Fruit fly (Drosophila melanogaster): ENCODE measurements around the gene Noc1.

The Noc1 gene

DNA sequence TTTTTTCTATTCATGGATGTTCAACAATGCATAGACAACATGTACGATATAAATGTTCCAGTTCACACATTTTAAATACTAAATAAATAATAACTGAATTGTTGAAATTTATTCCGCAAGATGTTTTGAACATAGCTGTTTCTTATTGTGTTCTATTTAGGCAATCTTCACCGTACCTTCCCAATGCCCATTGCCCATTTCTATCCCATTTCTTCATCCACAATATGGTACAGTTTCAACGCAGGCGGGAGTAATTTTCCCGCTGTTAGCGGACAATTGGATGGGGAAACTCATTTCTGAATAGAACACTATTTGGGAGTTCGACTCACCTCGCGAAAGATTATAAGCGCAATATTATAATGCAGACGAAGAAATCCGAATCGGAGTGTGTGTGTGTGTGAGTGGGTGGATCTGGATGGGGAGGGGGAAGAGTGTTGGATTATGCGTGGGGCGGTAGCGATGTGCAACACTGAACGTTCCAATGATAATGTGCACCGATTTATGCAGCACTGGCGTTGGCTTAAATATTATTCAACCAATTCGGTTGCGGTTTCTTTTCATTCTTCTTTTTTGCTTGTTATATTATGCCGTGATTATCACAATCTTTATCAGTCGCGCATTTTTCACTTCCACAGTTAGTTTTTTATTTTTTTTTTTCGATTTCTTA is 17.5 kb downstream of the Noc1 start (continued):
- TF ChIP-seq CG3163 (GFP tag; optimal IDR thresholded peaks at IDR 0.05) (peak; percentile 43), sob (GFP tag; IDR thresholded peaks at IDR 0.05) (peak; percentile 78), unpg (GFP tag; optimal IDR thresholded peaks at IDR 0.05) (peak; percentile 35), grn (GFP tag; optimal IDR thresholded peaks at IDR 0.05) (no peak), Ets65A (GFP tag) (peak; percentile 68), chm (GFP tag; IDR thresholded peaks at IDR 0.05) (peak; percentile 84), NfI (GFP tag; optimal IDR thresholded peaks at IDR 0.05) (peak; percentile 62), D19A (tag; optimal IDR thresholded peaks at IDR 0.05) (no peak), Optix (GFP tag; IDR thresholded peaks at IDR 0.05) (no peak), CG17186 (GFP tag; optimal IDR thresholded peaks at IDR 0.05) (peak; percentile 27), CG32772 (GFP tag; IDR thresholded peaks at IDR 0.05) (no peak), CG12942 (GFP tag; optimal IDR thresholded peaks at IDR 0.05) (peak; percentile 39), klu (GFP tag; IDR thresholded peaks at IDR 0.05) (0 out of 2 replicates have a peak, but pooled peaks have one; percentile 40), dan (GFP tag; IDR thresholded peaks at IDR 0.05) (no peak), sc (optimal IDR thresholded peaks at IDR 0.05) (no peak), sc (GFP tag; optimal IDR thresholded peaks at IDR 0.05) (no peak), CG10366 (GFP tag; IDR thresholded peaks at IDR 0.05) (no peak), trem (tag; optimal IDR thresholded peaks at IDR 0.05) (peak; percentile 32), CG9797 (GFP tag; optimal IDR thresholded peaks at IDR 0.05) (no peak), phol (tag; optimal IDR thresholded peaks at IDR 0.05) (no peak), wek (GFP tag; optimal IDR thresholded peaks at IDR 0.05) (no peak), HLHmδ (GFP tag; optimal IDR thresholded peaks at IDR 0.05) (peak; percentile 33), CG14014 (GFP tag; IDR thresholded peaks at IDR 0.05) (0 out of 2 replicates have a peak, but pooled peaks have one; percentile 8), Trl (optimal IDR thresholded peaks at IDR 0.05) (no peak), Trl (GFP tag; optimal IDR thresholded peaks at IDR 0.05) (peak; percentile 68), CG17385 (GFP tag; optimal IDR thresholded peaks at IDR 0.05) (peak; percentile 55), CG31365 (tag; optimal IDR thresholded peaks at IDR 0.05) (no peak), cwo (GFP tag; optimal IDR thresholded peaks at IDR 0.05) (peak; percentile 54), CG1529 (GFP tag; optimal IDR thresholded peaks at IDR 0.05) (peak; percentile 3), GATAe (GFP tag; conservative IDR thresholded peaks at IDR 0.05) (no peak), crol (GFP tag; IDR thresholded peaks at IDR 0.05) (peak; percentile 86), CG9727 (GFP tag; optimal IDR thresholded peaks at IDR 0.05) (peak; percentile 47), Gug (GFP tag; IDR thresholded peaks at IDR 0.05) (peak; percentile 44; the same call in 2 of the 4 replicates), CG1832 (GFP tag; optimal IDR thresholded peaks at IDR 0.05) (no peak), CG4282 (GFP tag; optimal IDR thresholded peaks at IDR 0.05) (no peak), CG34422 (GFP tag; IDR thresholded peaks at IDR 0.05) (peak; percentile 58; the same call in 2 of the 3 replicates), CG3407 (GFP tag; optimal IDR thresholded peaks at IDR 0.05) (peak; percentile 32), hth (optimal IDR thresholded peaks at IDR 0.05) (no peak), Dll (GFP tag; IDR thresholded peaks at IDR 0.05; ENCODE audit: partially characterized antibody) (no peak), rib (GFP tag; IDR thresholded peaks at IDR 0.05) (no peak), CG10147 (GFP tag; optimal IDR thresholded peaks at IDR 0.05) (no peak), CG13624 (GFP tag; optimal IDR thresholded peaks at IDR 0.05) (peak; percentile 74), CG11093 (GFP tag; IDR thresholded peaks at IDR 0.05) (no peak), nerfin-1 (tag; optimal IDR thresholded peaks at IDR 0.05) (no peak), Sin3A (optimal IDR thresholded peaks at IDR 0.05) (no peak), CG17829 (tag; optimal IDR thresholded peaks at IDR 0.05) (peak; percentile 31), org-1 (GFP tag; optimal IDR thresholded peaks at IDR 0.05) (no peak), otp (GFP tag; IDR thresholded peaks at IDR 0.05) (no peak; the same call in 2 of the 3 replicates), CG15011 (GFP tag; optimal IDR thresholded peaks at IDR 0.05) (no peak), Rx (GFP tag; IDR thresholded peaks at IDR 0.05) (0 out of 2 replicates have a peak, but pooled peaks have one; percentile 26), Dfd (GFP tag; optimal IDR thresholded peaks at IDR 0.05) (no peak), esg (GFP tag; conservative IDR thresholded peaks at IDR 0.05) (no peak)
